Worm (Caenorhabditis elegans) whole organism, L2 larva: ENCODE measurements around the gene lbp-3.

Experiments
- C34F6.9 ChIP-seq: fragments of 150-350 bp; optimal IDR thresholded peaks from 2 replicates; lab custom pipeline; 2014; ENCODE audit warnings: missing biosample characterization, missing genetic modification characterization
- F13H6.1 ChIP-seq: sonication (generic microtip); optimal IDR thresholded peaks from 2 replicates; lab custom pipeline; 2016; ENCODE audit warnings: missing genetic modification characterization, missing compliant biosample characterization
- R02D3.7 ChIP-seq: fragments of 150-350 bp; optimal IDR thresholded peaks from 2 replicates; lab custom pipeline; 2014; ENCODE audit warnings: missing biosample characterization, missing genetic modification characterization
- Y55F3AM.14 ChIP-seq: fragments of 200-800 bp; sonication (Bioruptor generic); optimal IDR thresholded peaks from 2 replicates; lab custom pipeline; 2018; ENCODE audit warnings: mild to moderate bottlenecking, missing genetic modification characterization, missing compliant biosample characterization
- alr-1 ChIP-seq: fragments of 150-350 bp; optimal IDR thresholded peaks from 2 replicates; lab custom pipeline; 2014; ENCODE audit warnings: missing biosample characterization, missing genetic modification characterization
- blmp-1 ChIP-seq: sonication (generic microtip); optimal IDR thresholded peaks from 2 replicates; lab custom pipeline; 2017; ENCODE audit warnings: missing genetic modification characterization, mild to moderate bottlenecking, missing compliant biosample characterization, antibody characterized with exemption, moderate library complexity; ENCODE audit not compliant: insufficient read depth
- ceh-16 ChIP-seq: fragments of 150-350 bp; optimal IDR thresholded peaks from 2 replicates; lab custom pipeline; 2014; ENCODE audit warnings: missing biosample characterization, missing genetic modification characterization
- ceh-82 ChIP-seq: fragments of 150-350 bp; optimal IDR thresholded peaks from 2 replicates; lab custom pipeline; 2014; ENCODE audit warnings: missing biosample characterization, missing genetic modification characterization
- crh-2 ChIP-seq: sonication (generic microtip); optimal IDR thresholded peaks from 2 replicates; lab custom pipeline; 2017; ENCODE audit warnings: missing biosample characterization, missing genetic modification characterization
- elt-3 ChIP-seq: sonication (generic microtip); optimal IDR thresholded peaks from 2 replicates; lab custom pipeline; 2017; ENCODE audit warnings: missing biosample characterization, missing genetic modification characterization
- fos-1 ChIP-seq: fragments of 150-350 bp; optimal IDR thresholded peaks from 2 replicates; lab custom pipeline; 2014; ENCODE audit warnings: missing biosample characterization, missing genetic modification characterization
- gmeb-1 ChIP-seq: fragments of 150-350 bp; optimal IDR thresholded peaks from 2 replicates; lab custom pipeline; 2014; ENCODE audit warnings: missing biosample characterization, missing genetic modification characterization
- lin-11 ChIP-seq: fragments of 150-350 bp; sonication (generic microtip); optimal IDR thresholded peaks from 2 replicates; lab custom pipeline; 2014; ENCODE audit warnings: missing biosample characterization, missing genetic modification characterization, inconsistent platforms, mixed read lengths
- lin-13 ChIP-seq: fragments of 150-350 bp; optimal IDR thresholded peaks from 2 replicates; lab custom pipeline; 2014; ENCODE audit warnings: missing biosample characterization, missing genetic modification reagents, missing genetic modification characterization
- lin-39 ChIP-seq: fragments of 150-350 bp; optimal IDR thresholded peaks from 2 replicates; lab custom pipeline; 2014; ENCODE audit warnings: missing biosample characterization, missing genetic modification reagents, missing genetic modification characterization
- lsy-2 ChIP-seq, 2 experiments: fragments of 150-350 bp in 1 of 2; sonication (generic microtip) in 1 of 2; optimal IDR thresholded peaks; 2 replicates each; lab custom pipeline; 2014 to 2017; ENCODE audit warnings: missing biosample characterization in 2 of 2, missing genetic modification characterization in 2 of 2
- mab-5 ChIP-seq: fragments of 150-350 bp; optimal IDR thresholded peaks from 2 replicates; lab custom pipeline; 2014; ENCODE audit warnings: missing biosample characterization, missing genetic modification characterization
- mbf-1 ChIP-seq: sonication (generic microtip); optimal IDR thresholded peaks from 2 replicates; lab custom pipeline; 2017; ENCODE audit warnings: missing biosample characterization, missing genetic modification characterization
- mdl-1 ChIP-seq, 2 experiments: fragments of 150-350 bp in 1 of 2; sonication (generic microtip) in 1 of 2; optimal IDR thresholded peaks; 2 replicates each; lab custom pipeline; 2017; ENCODE audit warnings: missing biosample characterization in 2 of 2, missing genetic modification characterization in 2 of 2
- nhr-10 ChIP-seq: sonication (generic microtip); optimal IDR thresholded peaks from 2 replicates; lab custom pipeline; 2017; ENCODE audit warnings: missing biosample characterization, missing genetic modification characterization
- nhr-11 ChIP-seq: fragments of 150-350 bp; optimal IDR thresholded peaks from 2 replicates; lab custom pipeline; 2014; ENCODE audit warnings: missing biosample characterization, missing genetic modification characterization
- nhr-12 ChIP-seq: fragments of 150-350 bp; optimal IDR thresholded peaks from 2 replicates; lab custom pipeline; 2014; ENCODE audit warnings: missing biosample characterization, missing genetic modification characterization
- nhr-129 ChIP-seq: fragments of 150-350 bp; optimal IDR thresholded peaks from 2 replicates; lab custom pipeline; 2014; ENCODE audit warnings: missing biosample characterization, missing genetic modification characterization
- nhr-21 ChIP-seq: fragments of 150-350 bp; optimal IDR thresholded peaks from 2 replicates; lab custom pipeline; 2014; ENCODE audit warnings: missing biosample characterization, missing genetic modification characterization
- nhr-25 ChIP-seq: fragments of 150-350 bp; sonication (generic microtip); optimal IDR thresholded peaks from 3 replicates; lab custom pipeline; 2014; ENCODE audit warnings: missing biosample characterization, missing genetic modification characterization
- nhr-77 ChIP-seq: fragments of 150-350 bp; optimal IDR thresholded peaks from 2 replicates; lab custom pipeline; 2014; ENCODE audit warnings: missing biosample characterization, missing genetic modification characterization
- peb-1 ChIP-seq: fragments of 150-350 bp; optimal IDR thresholded peaks from 2 replicates; lab custom pipeline; 2014; ENCODE audit warnings: missing biosample characterization, missing genetic modification characterization
- sem-4 ChIP-seq: fragments of 150-350 bp; optimal IDR thresholded peaks from 2 replicates; lab custom pipeline; 2014; ENCODE audit warnings: missing biosample characterization, missing genetic modification reagents, missing genetic modification characterization
- sma-3 ChIP-seq: sonication (generic microtip); optimal IDR thresholded peaks from 2 replicates; lab custom pipeline; 2016; ENCODE audit warnings: missing genetic modification reagents, missing genetic modification characterization, missing compliant biosample characterization
- sma-9 ChIP-seq, 2 experiments: fragments of 150-350 bp in 1 of 2; sonication (generic microtip) in 1 of 2; optimal IDR thresholded peaks; 2 replicates each; lab custom pipeline; 2014 to 2016; ENCODE audit warnings: missing genetic modification characterization in 2 of 2, mild to moderate bottlenecking in 1 of 2, missing biosample characterization in 1 of 2, missing compliant biosample characterization in 1 of 2, missing genetic modification reagents in 1 of 2, moderate library complexity in 1 of 2
- snpc-4 ChIP-seq: fragments of 150-350 bp; optimal IDR thresholded peaks from 2 replicates; lab custom pipeline; 2014; ENCODE audit warnings: missing biosample characterization, missing genetic modification characterization
- unc-39 ChIP-seq: fragments of 150-350 bp; optimal IDR thresholded peaks from 2 replicates; lab custom pipeline; 2014; ENCODE audit warnings: missing biosample characterization, missing genetic modification characterization
- unc-55 ChIP-seq: fragments of 150-350 bp; sonication (generic microtip); optimal IDR thresholded peaks from 3 replicates; lab custom pipeline; 2014; ENCODE audit warnings: missing biosample characterization, missing genetic modification reagents, missing genetic modification characterization
- unc-62 ChIP-seq: fragments of 150-350 bp; optimal IDR thresholded peaks from 2 replicates; lab custom pipeline; 2014; ENCODE audit warnings: missing biosample characterization, missing genetic modification reagents, missing genetic modification characterization
- zag-1 ChIP-seq: fragments of 150-350 bp; optimal IDR thresholded peaks from 2 replicates; lab custom pipeline; 2014; ENCODE audit warnings: missing biosample characterization, missing genetic modification characterization
- ztf-1 ChIP-seq: fragments of 200-800 bp; sonication (Bioruptor generic); conservative IDR thresholded peaks from 2 replicates; pipeline ENCODE4 v1.3.6; 2022; ENCODE audit warnings: missing genetic modification characterization, missing compliant biosample characterization
- ztf-4 ChIP-seq: fragments of 150-350 bp; optimal IDR thresholded peaks from 2 replicates; lab custom pipeline; 2014; ENCODE audit warnings: missing biosample characterization, missing genetic modification characterization

The lbp-3 gene

ce11 chrX:3256784-3257493 lies at the start of gene lbp-3:
TSS of gene lbp-3 (plus strand) at chrX:3257372.
- TF ChIP-seq unc-55 (GFP tag; lab: Kevin White, UChicago), result no peak
- peak in 1 of 2 experiments; percentile 30 for TF ChIP-seq lsy-2 (tag; optimal IDR thresholded peaks at IDR 0.05; lab: Kevin White, UChicago)
- peak; percentile 98 for TF ChIP-seq fos-1 (tag; lab: Kevin White, UChicago)
- no peak for TF ChIP-seq elt-3
- no peak for TF ChIP-seq sem-4
- TF ChIP-seq nhr-12 (tag; lab: Kevin White, UChicago), result no peak
- no peak for TF ChIP-seq ztf-4 (tag; lab: Kevin White, UChicago)
- TF ChIP-seq mdl-1 (tag; optimal IDR thresholded peaks at IDR 0.05; lab: Kevin White, UChicago), result no peak
- TF ChIP-seq nhr-10, result no peak
- no peak for TF ChIP-seq unc-62 (GFP tag; lab: Kevin White, UChicago)
- no peak for TF ChIP-seq ceh-82 (tag; lab: Kevin White, UChicago)
- TF ChIP-seq crh-2, result peak; percentile 85
- no peak for TF ChIP-seq snpc-4 (tag; lab: Kevin White, UChicago)
- TF ChIP-seq nhr-77 (tag; lab: Kevin White, UChicago), result no peak
- peak; percentile 82 for TF ChIP-seq sma-9 (GFP tag; optimal IDR thresholded peaks at IDR 0.05; lab: Kevin White, UChicago)
- no peak for TF ChIP-seq sma-9 (tag; optimal IDR thresholded peaks at IDR 0.05; lab: Kevin White, UChicago)
- peak; percentile 17 for TF ChIP-seq sma-3
- no peak for TF ChIP-seq zag-1 (tag; lab: Kevin White, UChicago)
- no peak for TF ChIP-seq peb-1 (tag; lab: Kevin White, UChicago)
- TF ChIP-seq ceh-16 (tag; lab: Kevin White, UChicago), result no peak
- no peak for TF ChIP-seq lin-39 (tag; lab: Kevin White, UChicago)
- TF ChIP-seq mab-5 (tag; lab: Kevin White, UChicago), result peak; percentile 53
- no peak for TF ChIP-seq R02D3.7 (tag; lab: Kevin White, UChicago)
- no peak for TF ChIP-seq alr-1
- TF ChIP-seq nhr-25 (tag; lab: Kevin White, UChicago), result no peak
- peak; percentile 99 for TF ChIP-seq nhr-129 (tag; lab: Kevin White, UChicago)
- no peak for TF ChIP-seq ztf-1 (GFP tag; lab: Robert Waterston, UW)
- TF ChIP-seq nhr-21, result no peak
- TF ChIP-seq gmeb-1 (tag; lab: Kevin White, UChicago), result peak; percentile 33
- peak; percentile 37 for TF ChIP-seq F13H6.1
- TF ChIP-seq nhr-11, result no peak

ce11 chrX:3209523-3209922 lies 47.6 kb upstream of the lbp-3 start, which contains the start of gene F28B4.4:
TSS of gene F28B4.4 (minus strand) at chrX:3209623.
- TF ChIP-seq unc-55 (GFP tag; lab: Kevin White, UChicago), result no peak
- no peak for TF ChIP-seq lin-13 (GFP tag; lab: Kevin White, UChicago)
- no peak for TF ChIP-seq zag-1 (tag; lab: Kevin White, UChicago)
- TF ChIP-seq peb-1 (tag; lab: Kevin White, UChicago), result no peak
- no peak for TF ChIP-seq unc-39
- TF ChIP-seq mbf-1 (tag; lab: Kevin White, UChicago), result no peak
- TF ChIP-seq nhr-21, result no peak

- TF ChIP-seq nhr-129 (tag; lab: Kevin White, UChicago) (no peak), mab-5 (tag; lab: Kevin White, UChicago) (no peak), lin-11 (no peak), ztf-1 (GFP tag; lab: Robert Waterston, UW) (no peak), unc-62 (GFP tag; lab: Kevin White, UChicago) (no peak), nhr-25 (tag; lab: Kevin White, UChicago) (no peak), Y55F3AM.14 (no peak), nhr-21 (no peak)
- TF ChIP-seq, all 48 proteins: peak for 0
Observed at ce11 chrX:3216698-3217097, 40.5 kb upstream of the lbp-3 start.

ce11 chrX:3218040-3218795 lies 39.0 kb upstream of the lbp-3 start:
- TF ChIP-seq sma-3 (no peak), zag-1 (tag; lab: Kevin White, UChicago) (no peak), C34F6.9 (tag; lab: Kevin White, UChicago) (no peak), R02D3.7 (tag; lab: Kevin White, UChicago) (no peak), crh-2 (peak; percentile 14), nhr-21 (no peak), blmp-1 (tag; lab: Kevin White, UChicago) (peak; percentile 6), nhr-25 (tag; lab: Kevin White, UChicago) (no peak), Y55F3AM.14 (no peak)
